Worm (Caenorhabditis elegans): ENCODE data around the gene D1044.6.

D1044.6 gene

DNA sequence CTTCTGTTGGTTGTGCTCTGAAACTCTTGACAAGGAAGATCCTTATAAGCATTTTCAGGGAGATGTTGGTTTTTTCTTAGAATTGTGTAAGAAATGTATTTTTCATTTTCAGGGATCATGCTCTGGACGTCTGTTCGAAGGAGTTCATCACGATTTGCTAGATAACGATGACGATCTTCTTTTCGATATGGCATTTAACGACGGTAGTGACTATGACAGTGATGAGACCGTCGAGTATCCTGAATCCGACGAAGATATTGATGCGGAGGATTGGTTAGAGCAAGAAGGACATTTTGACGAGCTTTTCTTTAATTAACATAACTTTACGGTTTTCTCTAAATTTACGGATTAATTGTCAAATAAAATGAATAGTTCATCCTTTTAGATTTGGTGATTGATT is 45.8 kb upstream of the D1044.6 start:
- no peak for TF ChIP-seq crh-2 (tag; optimal IDR thresholded peaks at IDR 0.05)
- TF ChIP-seq sem-4 (tag; optimal IDR thresholded peaks at IDR 0.05) = no peak
- TF ChIP-seq nhr-6 (tag; optimal IDR thresholded peaks at IDR 0.05) = no peak
- TF ChIP-seq ztf-11 (tag; optimal IDR thresholded peaks at IDR 0.05) = no peak
- no peak for TF ChIP-seq ceh-82 (tag; optimal IDR thresholded peaks at IDR 0.05)
- TF ChIP-seq nhr-11 (tag; optimal IDR thresholded peaks at IDR 0.05) = no peak
- TF ChIP-seq mdl-1 (tag; optimal IDR thresholded peaks at IDR 0.05) = no peak
- TF ChIP-seq elt-1 (tag; optimal IDR thresholded peaks at IDR 0.05) = no peak
- TF ChIP-seq gmeb-1 (tag; optimal IDR thresholded peaks at IDR 0.05) = no peak
- TF ChIP-seq nhr-129 (tag; optimal IDR thresholded peaks at IDR 0.05) = no peak
- no peak for TF ChIP-seq ztf-4 (tag; optimal IDR thresholded peaks at IDR 0.05)
- TF ChIP-seq mbf-1 (tag; optimal IDR thresholded peaks at IDR 0.05) = no peak
- TF ChIP-seq peb-1 (tag; optimal IDR thresholded peaks at IDR 0.05) = no peak
- TF ChIP-seq Y55F3AM.14 (GFP tag; optimal IDR thresholded peaks at IDR 0.05) = no peak
- TF ChIP-seq lin-13 (GFP tag; optimal IDR thresholded peaks at IDR 0.05) = no peak
- no peak for TF ChIP-seq snpc-4 (tag; optimal IDR thresholded peaks at IDR 0.05)

DNA sequence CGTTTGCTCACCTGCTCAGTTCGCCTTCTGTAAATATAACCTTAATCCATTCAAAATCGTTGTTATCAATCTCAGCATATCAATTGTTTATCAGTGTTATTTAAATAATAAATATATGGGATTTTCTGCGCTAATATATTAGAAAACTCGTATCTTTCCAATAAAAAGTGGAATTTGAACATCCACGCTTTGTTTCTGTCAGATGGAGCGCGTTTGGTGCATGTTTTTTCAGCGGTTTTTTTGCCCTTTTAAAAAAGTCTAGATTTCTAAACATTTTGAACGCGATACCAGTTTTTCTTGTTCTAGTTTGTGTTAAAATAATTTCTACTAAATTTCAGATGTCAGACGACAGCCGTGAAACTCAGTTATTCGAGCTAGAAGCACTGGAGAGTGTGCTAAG is 43.9 kb upstream of the D1044.6 start, which contains the start of gene F56D2.2:
Gene F56D2.2 (plus strand): TSS at position 339 of the 400 bp plus-strand sequence.
- TF ChIP-seq sem-4 (tag; optimal IDR thresholded peaks at IDR 0.05) = no peak
- peak in 1 of 2 experiments; percentile 35 for TF ChIP-seq lsy-2 (tag; optimal IDR thresholded peaks at IDR 0.05)
- TF ChIP-seq sma-9 (GFP tag; optimal IDR thresholded peaks at IDR 0.05) = no peak
- TF ChIP-seq sma-9 (tag; optimal IDR thresholded peaks at IDR 0.05) = no peak
- TF ChIP-seq egl-27 (tag; optimal IDR thresholded peaks at IDR 0.05) = no peak
- no peak for TF ChIP-seq sma-3 (GFP tag; optimal IDR thresholded peaks at IDR 0.05)
- no peak for TF ChIP-seq nhr-25 (tag; optimal IDR thresholded peaks at IDR 0.05)
- peak; percentile 60 for TF ChIP-seq unc-55 (GFP tag; optimal IDR thresholded peaks at IDR 0.05)
- TF ChIP-seq peb-1 (tag; optimal IDR thresholded peaks at IDR 0.05) = no peak
- no peak for TF ChIP-seq nhr-23 (tag; optimal IDR thresholded peaks at IDR 0.05)
- no peak for TF ChIP-seq elt-3 (tag; optimal IDR thresholded peaks at IDR 0.05)
- TF ChIP-seq unc-62 (GFP tag; optimal IDR thresholded peaks at IDR 0.05) = no peak
- TF ChIP-seq ztf-1 (GFP tag; conservative IDR thresholded peaks at IDR 0.05) = no peak
- no peak for TF ChIP-seq nhr-77 (tag; optimal IDR thresholded peaks at IDR 0.05)
- TF ChIP-seq aly-2 (tag; optimal IDR thresholded peaks at IDR 0.05) = no peak
- no peak for TF ChIP-seq ztf-11 (tag; optimal IDR thresholded peaks at IDR 0.05)
- TF ChIP-seq nhr-129 (tag; optimal IDR thresholded peaks at IDR 0.05) = peak; percentile 4
- TF ChIP-seq zag-1 (tag; optimal IDR thresholded peaks at IDR 0.05) = no peak
- no peak for TF ChIP-seq ztf-4 (tag; optimal IDR thresholded peaks at IDR 0.05)
- peak; percentile 74 for TF ChIP-seq gmeb-1 (tag; optimal IDR thresholded peaks at IDR 0.05)

DNA sequence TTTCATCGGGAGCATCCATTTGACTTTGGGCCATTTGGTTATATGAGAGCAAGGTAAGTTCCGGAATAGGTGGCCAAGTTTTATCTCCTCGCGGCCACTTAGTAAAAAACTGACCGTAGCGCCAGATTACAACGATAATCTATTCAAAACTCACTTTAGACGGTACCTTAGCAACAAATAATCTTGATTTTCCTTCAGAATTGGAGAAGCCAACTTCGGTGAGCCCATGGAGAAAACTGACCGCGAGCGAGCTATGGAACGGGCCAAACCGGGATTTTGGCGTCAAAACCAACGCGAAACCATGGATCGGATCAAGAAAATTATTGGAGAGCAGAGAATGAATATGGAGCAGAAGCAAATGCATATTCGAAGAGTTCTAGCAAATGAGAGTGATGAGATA is 42.7 kb upstream of the D1044.6 start:
- TF ChIP-seq mbf-1 (tag; optimal IDR thresholded peaks at IDR 0.05) = no peak
- no peak for TF ChIP-seq peb-1 (tag; optimal IDR thresholded peaks at IDR 0.05)
- TF ChIP-seq mab-5 (tag; optimal IDR thresholded peaks at IDR 0.05) = no peak
- TF ChIP-seq nhr-10 (tag; optimal IDR thresholded peaks at IDR 0.05) = no peak
- no peak for TF ChIP-seq alr-1 (tag; optimal IDR thresholded peaks at IDR 0.05)
- TF ChIP-seq snpc-4 (tag; optimal IDR thresholded peaks at IDR 0.05) = no peak

DNA sequence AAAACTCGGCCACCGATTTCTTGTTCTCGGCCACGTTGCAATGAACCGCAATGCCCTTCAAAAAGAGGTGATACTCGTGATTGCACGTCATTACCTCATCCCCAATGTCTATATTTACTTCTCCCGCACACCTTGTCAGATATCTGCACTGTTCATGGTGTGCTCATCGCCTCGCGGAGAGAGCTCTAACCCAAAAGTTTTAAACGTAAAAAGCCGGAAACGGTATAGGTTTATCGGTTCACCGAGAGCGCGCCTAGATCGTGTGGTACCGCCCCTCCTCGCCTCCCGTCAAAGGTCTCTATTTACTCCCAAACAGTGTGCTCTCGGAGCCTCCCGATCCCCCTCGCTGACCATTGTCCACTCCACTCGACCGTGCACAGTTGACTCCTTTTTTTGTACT is 41.7 kb upstream of the D1044.6 start, which contains the start of gene F56D2.3:
Gene F56D2.3 (plus strand): TSS at position 301 of the 400 bp plus-strand sequence.
- TF ChIP-seq aly-2 (tag; optimal IDR thresholded peaks at IDR 0.05) (no peak), alr-1 (tag; optimal IDR thresholded peaks at IDR 0.05) (no peak), sma-3 (GFP tag; optimal IDR thresholded peaks at IDR 0.05) (no peak), nhr-129 (tag; optimal IDR thresholded peaks at IDR 0.05) (no peak), elt-1 (tag; optimal IDR thresholded peaks at IDR 0.05) (no peak), nhr-21 (tag; optimal IDR thresholded peaks at IDR 0.05) (no peak)

DNA sequence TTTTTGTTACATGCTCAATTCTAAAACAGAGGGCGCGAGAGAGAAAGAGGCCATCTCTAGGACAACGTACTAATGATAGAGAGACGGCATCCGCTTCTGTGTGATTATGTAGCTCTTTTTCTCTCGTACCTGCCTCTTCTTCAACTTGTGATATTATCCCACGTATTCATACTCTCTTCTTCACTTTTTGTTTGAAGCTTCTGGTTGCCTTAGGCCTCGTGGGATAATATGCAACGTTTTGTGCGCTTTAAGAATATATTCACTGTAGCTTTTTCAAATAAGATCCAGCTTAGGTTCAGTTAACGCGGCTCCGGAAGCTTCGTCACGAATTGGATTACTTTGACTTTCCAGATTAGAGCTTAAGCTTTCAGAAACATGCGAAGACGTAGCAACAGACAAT is 39.8 kb upstream of the D1044.6 start, which contains the start of the genes F56D2.8 and uev-2:
Gene F56D2.8 (minus strand): TSS at position 101 of the 400 bp plus-strand sequence.
Gene uev-2 (plus strand): TSS at position 360 of the 400 bp plus-strand sequence.
- no peak for TF ChIP-seq unc-62 (GFP tag; optimal IDR thresholded peaks at IDR 0.05)
- no peak for TF ChIP-seq skn-1 (tag; optimal IDR thresholded peaks at IDR 0.05)
- no peak for TF ChIP-seq nhr-77 (tag; optimal IDR thresholded peaks at IDR 0.05)
- no peak for TF ChIP-seq lin-39 (tag; optimal IDR thresholded peaks at IDR 0.05)
